Fruit fly (Drosophila melanogaster): Measurements from ENCODE around the gene CG2701.
A peak's percentile ranks its signal among the peaks of the same experiment; 100 is the strongest.

The CG2701 gene

dm6 chrX:2685580-2685979 is 34.5 kb downstream of the CG2701 start, which contains the start of gene per:
TSS of gene per (plus strand) at chrX:2685580.
- TF ChIP-seq so (GFP tag; IDR thresholded peaks at IDR 0.05): no peak
- TF ChIP-seq cato (GFP tag; optimal IDR thresholded peaks at IDR 0.05; ENCODE audit: borderline replicate concordance): no peak
- TF ChIP-seq gro (GFP tag; optimal IDR thresholded peaks at IDR 0.05): no peak
- no peak for TF ChIP-seq aop (GFP tag; IDR thresholded peaks at IDR 0.05)
- no peak for TF ChIP-seq Trl (optimal IDR thresholded peaks at IDR 0.05)
- no peak for TF ChIP-seq Trl (GFP tag; optimal IDR thresholded peaks at IDR 0.05)
- TF ChIP-seq Dll (GFP tag; IDR thresholded peaks at IDR 0.05; ENCODE audit: partially characterized antibody): no peak
- TF ChIP-seq gem (tag; optimal IDR thresholded peaks at IDR 0.05): no peak
- no peak for TF ChIP-seq CG5245 (GFP tag; optimal IDR thresholded peaks at IDR 0.05)
- TF ChIP-seq Dref (GFP tag; IDR thresholded peaks at IDR 0.05): no peak
- TF ChIP-seq CG9817 (tag; optimal IDR thresholded peaks at IDR 0.05): no peak
- no peak for TF ChIP-seq odd (GFP tag; optimal IDR thresholded peaks at IDR 0.05)
- TF ChIP-seq CG7786 (GFP tag; optimal IDR thresholded peaks at IDR 0.05): no peak
- no peak for TF ChIP-seq D19A (tag; optimal IDR thresholded peaks at IDR 0.05)
- TF ChIP-seq CG12071 (GFP tag; optimal IDR thresholded peaks at IDR 0.05): no peak
- TF ChIP-seq CG7357 (GFP tag; IDR thresholded peaks at IDR 0.05): no peak

dm6 chrX:2685022-2685421 is 35.1 kb downstream of the CG2701 start:
- TF ChIP-seq Meics (GFP tag; optimal IDR thresholded peaks at IDR 0.05) (peak; percentile 6), CG18599 (GFP tag; optimal IDR thresholded peaks at IDR 0.05) (peak; percentile 61), Med (GFP tag) (peak; percentile 69), chinmo (GFP tag; IDR thresholded peaks at IDR 0.05; ENCODE audit: partially characterized antibody) (no peak), row (GFP tag; IDR thresholded peaks at IDR 0.05) (peak; percentile 65), schlank (tag; optimal IDR thresholded peaks at IDR 0.05) (no peak), E2f2 (GFP tag; IDR thresholded peaks at IDR 0.05) (no peak), dysf (GFP tag; IDR thresholded peaks at IDR 0.05) (no peak), D19A (tag; optimal IDR thresholded peaks at IDR 0.05) (no peak), dmrt99B (tag; optimal IDR thresholded peaks at IDR 0.05) (peak; percentile 19), CG13894 (tag; optimal IDR thresholded peaks at IDR 0.05) (peak; percentile 9), CG6654 (GFP tag; optimal IDR thresholded peaks at IDR 0.05) (no peak), slbo (GFP tag; IDR thresholded peaks at IDR 0.05) (no peak), ems (GFP tag; optimal IDR thresholded peaks at IDR 0.05) (no peak), lbe (GFP tag; optimal IDR thresholded peaks at IDR 0.05) (no peak), pho (GFP tag; optimal IDR thresholded peaks at IDR 0.05) (no peak), grau (tag; optimal IDR thresholded peaks at IDR 0.05) (peak; percentile 6), cwo (GFP tag; optimal IDR thresholded peaks at IDR 0.05) (peak; percentile 69), CG31388 (GFP tag; optimal IDR thresholded peaks at IDR 0.05) (no peak), CG10543 (GFP tag; optimal IDR thresholded peaks at IDR 0.05) (peak; percentile 8), CG14050 (GFP tag; IDR thresholded peaks at IDR 0.05) (no peak), stwl (tag; optimal IDR thresholded peaks at IDR 0.05) (no peak), BEAF-32 (GFP tag; optimal IDR thresholded peaks at IDR 0.05) (no peak), Ets97D (GFP tag; optimal IDR thresholded peaks at IDR 0.05) (no peak), tio (GFP tag; optimal IDR thresholded peaks at IDR 0.05) (no peak), lab (GFP tag; optimal IDR thresholded peaks at IDR 0.05) (peak; percentile 25), lilli (GFP tag; optimal IDR thresholded peaks at IDR 0.05) (no peak), Scr (GFP tag; IDR thresholded peaks at IDR 0.05; ENCODE audit: partially characterized antibody) (no peak), vvl (GFP tag; IDR thresholded peaks at IDR 0.05) (no peak), CG34376 (GFP tag; optimal IDR thresholded peaks at IDR 0.05) (peak; percentile 16), chif (GFP tag; optimal IDR thresholded peaks at IDR 0.05) (no peak), lola (GFP tag; optimal IDR thresholded peaks at IDR 0.05) (no peak), CG7839 (tag; optimal IDR thresholded peaks at IDR 0.05) (peak; percentile 4), CG13424 (tag; optimal IDR thresholded peaks at IDR 0.05) (peak; percentile 19), CG3281 (GFP tag; optimal IDR thresholded peaks at IDR 0.05) (peak; percentile 1), sens (GFP tag) (peak; percentile 52)

Measured in whole organism, embryonic.